Fruit fly (Drosophila melanogaster): Measurements from ENCODE around the gene CG12795.

DNA sequence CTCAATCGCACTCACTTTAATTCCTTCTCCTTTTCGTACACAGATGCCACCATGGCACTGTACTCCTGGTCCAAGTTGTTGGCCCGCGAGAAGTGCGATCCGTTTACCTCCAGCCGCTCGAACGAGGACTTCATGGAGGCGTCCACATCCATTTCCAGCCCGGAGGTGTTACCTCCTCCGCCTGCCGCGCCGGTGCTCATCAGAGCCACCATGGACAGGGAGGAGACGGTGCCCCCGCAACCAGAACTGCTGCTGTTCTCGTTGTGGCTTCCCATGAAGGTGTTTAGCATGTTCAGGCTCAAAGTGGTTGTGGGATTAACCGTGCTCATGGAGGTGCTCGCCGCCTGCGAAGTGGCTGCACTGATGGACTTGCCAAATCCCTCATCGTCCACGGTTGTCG lies 43.2 kb downstream of the CG12795 start:
- TF ChIP-seq CG7556 (GFP tag; optimal IDR thresholded peaks at IDR 0.05) (no peak), Ssrp (tag; optimal IDR thresholded peaks at IDR 0.05) (no peak), Sox100B (GFP tag; optimal IDR thresholded peaks at IDR 0.05) (no peak), CG2889 (GFP tag; IDR thresholded peaks at IDR 0.05) (no peak), ATbp (GFP tag; optimal IDR thresholded peaks at IDR 0.05) (no peak), CG13287 (GFP tag; IDR thresholded peaks at IDR 0.05; ENCODE audit: partially characterized antibody) (no peak), Nf-YB (GFP tag; optimal IDR thresholded peaks at IDR 0.05) (no peak), CG11560 (tag; IDR thresholded peaks at IDR 0.05) (no peak)
